Worm (Caenorhabditis elegans): ENCODE results near the gene C06B3.6.

The C06B3.6 gene

DNA sequence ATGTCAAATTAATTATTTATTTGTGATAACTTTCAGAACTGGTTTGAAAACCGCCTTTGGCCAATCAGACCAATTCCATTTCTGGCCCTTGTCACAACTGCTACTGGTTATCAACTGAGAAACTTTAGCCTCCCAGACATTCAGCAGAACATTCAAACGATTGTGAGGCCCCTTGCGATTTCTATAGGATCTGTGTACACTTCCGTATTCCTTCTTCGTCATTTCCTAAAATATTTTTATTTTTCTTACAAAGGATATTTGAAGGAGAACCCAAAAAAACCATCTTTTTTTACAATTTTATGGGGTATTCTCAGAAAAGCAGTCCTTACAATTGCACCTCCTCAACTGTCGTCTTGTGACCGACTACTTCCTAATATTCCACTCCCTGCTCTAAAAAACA lies 35.4 kb downstream of the C06B3.6 start:
- TF ChIP-seq him-1 (tag; optimal IDR thresholded peaks at IDR 0.05) (no peak), dao-5 (tag; optimal IDR thresholded peaks at IDR 0.05) (no peak), W03F9.2 (tag; optimal IDR thresholded peaks at IDR 0.05) (no peak)

DNA sequence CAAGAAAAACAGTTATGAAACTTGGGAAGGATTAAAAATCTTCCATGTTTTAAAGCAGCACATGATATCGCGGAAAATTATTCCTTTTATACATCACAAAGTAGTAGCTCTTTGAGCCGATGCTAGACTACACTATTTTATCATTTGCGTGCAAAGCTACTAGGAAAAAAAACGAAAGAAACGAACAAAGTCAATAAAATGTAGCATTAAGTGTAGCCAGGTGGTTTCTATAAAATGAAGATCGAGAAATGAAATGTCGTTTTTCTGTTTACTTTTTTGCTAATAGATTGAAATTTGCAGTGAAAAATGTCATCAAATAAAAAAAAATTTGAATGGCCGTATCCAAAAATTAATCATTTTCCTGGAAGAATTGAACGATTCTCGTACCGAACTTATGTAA lies 35.9 kb downstream of the C06B3.6 start, which contains the start of gene cpt-5:
cpt-5 (plus strand) TSS at position 301 of the 400 bp plus-strand sequence.
- TF ChIP-seq him-1 (tag; optimal IDR thresholded peaks at IDR 0.05) (no peak), W03F9.2 (tag; optimal IDR thresholded peaks at IDR 0.05) (no peak), dao-5 (tag; optimal IDR thresholded peaks at IDR 0.05) (no peak)

DNA sequence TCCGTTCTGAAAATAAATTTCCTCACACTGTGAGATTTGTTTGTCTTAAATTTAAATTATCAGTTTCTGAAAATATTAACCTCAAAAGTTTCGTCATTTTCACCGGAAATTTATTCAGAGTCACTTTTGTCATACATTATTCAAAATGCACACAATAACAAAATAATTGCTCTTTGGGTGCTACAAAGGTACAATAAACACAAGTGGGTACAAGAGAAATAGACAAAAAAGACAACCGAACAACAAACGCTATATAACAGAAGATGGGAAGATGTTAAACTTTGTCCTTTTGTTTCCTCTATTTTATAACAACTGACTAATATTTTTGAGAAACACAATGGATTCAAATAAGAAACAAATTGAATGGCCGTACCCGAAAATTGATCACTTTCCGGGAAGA lies 39.2 kb downstream of the C06B3.6 start:
- no peak for TF ChIP-seq dao-5 (tag; optimal IDR thresholded peaks at IDR 0.05)
- no peak for TF ChIP-seq W03F9.2 (tag; optimal IDR thresholded peaks at IDR 0.05)
- no peak for TF ChIP-seq him-1 (tag; optimal IDR thresholded peaks at IDR 0.05)

- TF ChIP-seq W03F9.2 (tag; optimal IDR thresholded peaks at IDR 0.05) (no peak), him-1 (tag; optimal IDR thresholded peaks at IDR 0.05) (no peak), dao-5 (tag; optimal IDR thresholded peaks at IDR 0.05) (no peak)
These were observed 42.4 kb downstream of the C06B3.6 start, which contains the start of gene nhr-175 for ce11 chrV:13866353-13866752. nhr-175 (plus strand) TSS chrV:13866691.

ce11 chrV:13863700-13864099 lies 45.1 kb downstream of the C06B3.6 start:
- TF ChIP-seq W03F9.2 (tag; optimal IDR thresholded peaks at IDR 0.05), result no peak
- no peak for TF ChIP-seq dao-5 (tag; optimal IDR thresholded peaks at IDR 0.05)
- TF ChIP-seq him-1 (tag; optimal IDR thresholded peaks at IDR 0.05), result no peak

- TF ChIP-seq him-1 (tag; optimal IDR thresholded peaks at IDR 0.05), result no peak
- TF ChIP-seq dao-5 (tag; optimal IDR thresholded peaks at IDR 0.05), result no peak
- no peak for TF ChIP-seq W03F9.2 (tag; optimal IDR thresholded peaks at IDR 0.05)
These were observed 46.3 kb downstream of the C06B3.6 start, which contains the start of gene srx-137 for ce11 chrV:13862505-13862904. srx-137 (plus strand) TSS chrV:13862805.

- TF ChIP-seq dao-5 (tag; optimal IDR thresholded peaks at IDR 0.05) (no peak), him-1 (tag; optimal IDR thresholded peaks at IDR 0.05) (no peak), W03F9.2 (tag; optimal IDR thresholded peaks at IDR 0.05) (no peak)
These were observed 49.9 kb downstream of the C06B3.6 start, which contains the start of gene srx-135 for ce11 chrV:13858906-13859305. srx-135 (plus strand) TSS chrV:13859206.

Measured in whole organism, L4/young adult.